Fruit fly (Drosophila melanogaster): ENCODE results near the gene TfIIFalpha.
A peak's percentile ranks its signal among the peaks of the same experiment; 100 is the strongest.

TfIIFalpha gene

dm6 chr3R:6423984-6424602, 43.8 kb downstream of the TfIIFalpha start (continued):
- TF ChIP-seq Taf1 (GFP tag; IDR thresholded peaks at IDR 0.05) (peak; percentile 76), CG8359 (GFP tag; optimal IDR thresholded peaks at IDR 0.05; ENCODE audit: borderline replicate concordance) (peak; percentile 76), bowl (GFP tag; IDR thresholded peaks at IDR 0.05) (no peak; the same call in 1 of the 2 replicates), ems (GFP tag; optimal IDR thresholded peaks at IDR 0.05) (peak; percentile 90), fd64A (GFP tag; optimal IDR thresholded peaks at IDR 0.05) (peak; percentile 79), CG7556 (GFP tag; optimal IDR thresholded peaks at IDR 0.05) (peak; percentile 94), Scr (GFP tag; IDR thresholded peaks at IDR 0.05; ENCODE audit: partially characterized antibody) (no peak), Neu2 (GFP tag; optimal IDR thresholded peaks at IDR 0.05; ENCODE audit: borderline replicate concordance) (peak; percentile 80), lov (optimal IDR thresholded peaks at IDR 0.05) (no peak), lov (GFP tag; IDR thresholded peaks at IDR 0.05) (peak; percentile 86), CG15073 (GFP tag; optimal IDR thresholded peaks at IDR 0.05) (peak; percentile 52), CG10654 (GFP tag; optimal IDR thresholded peaks at IDR 0.05) (peak; percentile 87), Hmx (GFP tag; optimal IDR thresholded peaks at IDR 0.05) (no peak), nmo (GFP tag; optimal IDR thresholded peaks at IDR 0.05) (peak; percentile 89), fd96Cb (tag; optimal IDR thresholded peaks at IDR 0.05) (peak; percentile 88), abd-A (tag; optimal IDR thresholded peaks at IDR 0.05) (peak; percentile 54), sug (tag; optimal IDR thresholded peaks at IDR 0.05) (peak; percentile 75), Stat92E (GFP tag; optimal IDR thresholded peaks at IDR 0.05) (peak in 1 of 3 experiments; percentile 87), CG12236 (GFP tag; optimal IDR thresholded peaks at IDR 0.05) (peak; percentile 87), Camta (GFP tag; optimal IDR thresholded peaks at IDR 0.05) (peak; percentile 88), HLH3B (GFP tag; IDR thresholded peaks at IDR 0.05) (peak; percentile 91), Hmr (GFP tag; optimal IDR thresholded peaks at IDR 0.05) (peak; percentile 93), ewg (GFP tag; optimal IDR thresholded peaks at IDR 0.05) (peak; percentile 79), CG18262 (tag; optimal IDR thresholded peaks at IDR 0.05) (peak; percentile 92), CG18619 (GFP tag; optimal IDR thresholded peaks at IDR 0.05) (peak; percentile 87), CG6813 (GFP tag; optimal IDR thresholded peaks at IDR 0.05) (peak; percentile 94), wek (GFP tag; optimal IDR thresholded peaks at IDR 0.05) (peak; percentile 81), CG7271 (tag; optimal IDR thresholded peaks at IDR 0.05) (peak; percentile 51), cad (GFP tag; optimal IDR thresholded peaks at IDR 0.05) (no peak), Bdp1 (GFP tag; optimal IDR thresholded peaks at IDR 0.05) (peak; percentile 84), Eip74EF (GFP tag; optimal IDR thresholded peaks at IDR 0.05) (peak in 1 of 2 experiments; percentile 85), chif (GFP tag; optimal IDR thresholded peaks at IDR 0.05) (peak; percentile 89 to 93), CG14965 (GFP tag; optimal IDR thresholded peaks at IDR 0.05; ENCODE audit: borderline replicate concordance) (peak; percentile 66), pfk (GFP tag; optimal IDR thresholded peaks at IDR 0.05) (peak; percentile 32), disco-r (GFP tag; optimal IDR thresholded peaks at IDR 0.05) (peak; percentile 86), insv (GFP tag; optimal IDR thresholded peaks at IDR 0.05) (peak; percentile 36 to 86), h (optimal IDR thresholded peaks at IDR 0.05) (no peak), sr (GFP tag; IDR thresholded peaks at IDR 0.05) (peak; percentile 64; the same call in 2 of the 3 replicates), CG2889 (GFP tag; IDR thresholded peaks at IDR 0.05) (peak; percentile 76), dan (GFP tag; IDR thresholded peaks at IDR 0.05) (peak; percentile 82), CG17385 (GFP tag; optimal IDR thresholded peaks at IDR 0.05) (peak; percentile 91), Sox102F (GFP tag; optimal IDR thresholded peaks at IDR 0.05) (peak; percentile 93), mld (GFP tag; IDR thresholded peaks at IDR 0.05; ENCODE audit: partially characterized antibody) (no peak; the same call in 2 of the 3 replicates), slp2 (GFP tag; optimal IDR thresholded peaks at IDR 0.05) (peak; percentile 87), ro (GFP tag; IDR thresholded peaks at IDR 0.05) (peak; percentile 73; the same call in 1 of the 2 replicates), Ssrp (tag; optimal IDR thresholded peaks at IDR 0.05) (peak; percentile 87), HHEX (GFP tag; optimal IDR thresholded peaks at IDR 0.05) (peak; percentile 90), Gug (GFP tag; IDR thresholded peaks at IDR 0.05) (peak; percentile 89), Side (GFP tag; optimal IDR thresholded peaks at IDR 0.05) (peak; percentile 95)

Measured in whole organism, embryonic.